Worm (Caenorhabditis elegans) whole organism, L3 larva: Measurements from ENCODE around the gene smc-3.

Experiments used
- mml-1 ChIP-seq: fragments of 150-350 bp; sonication (generic microtip); optimal IDR thresholded peaks from 3 replicates; lab custom pipeline; 2014; ENCODE audit warnings: missing biosample characterization, missing genetic modification characterization
- nhr-77 ChIP-seq: fragments of 150-350 bp; optimal IDR thresholded peaks from 2 replicates; lab custom pipeline; 2014; ENCODE audit warnings: missing biosample characterization, missing genetic modification characterization

DNA sequence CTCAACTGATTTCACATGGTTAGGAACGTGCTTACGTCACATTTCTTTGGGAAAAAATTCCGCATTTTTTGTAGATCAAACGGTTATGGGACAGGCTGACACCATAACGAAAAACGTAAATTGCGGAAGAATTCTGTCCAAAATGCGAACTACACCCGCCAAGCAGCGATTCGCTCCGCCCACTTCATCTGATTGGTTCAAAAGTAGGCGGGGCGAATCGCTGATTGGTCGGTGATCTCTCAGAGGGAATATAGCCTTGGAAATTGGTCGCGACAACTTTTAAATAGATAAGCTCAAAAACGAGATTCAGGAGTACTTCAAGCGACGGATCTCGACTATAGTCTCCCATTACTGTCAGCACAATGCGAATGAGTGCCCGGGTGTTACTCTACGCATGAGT is 46.9 kb downstream of the smc-3 start:
- TF ChIP-seq mml-1 (tag; lab: Kevin White, UChicago) (no peak), nhr-77 (tag; lab: Kevin White, UChicago) (no peak)
